Worm (Caenorhabditis elegans) whole organism, late embryonic: ENCODE measurements around the gene F21G4.1.

Source experiments
- F13H6.1 ChIP-seq: sonication (generic microtip); optimal IDR thresholded peaks from 2 replicates; lab custom pipeline; 2016; ENCODE audit warnings: missing genetic modification characterization, missing compliant biosample characterization
- K09A11.1 ChIP-seq: sonication (generic microtip); optimal IDR thresholded peaks from 2 replicates; lab custom pipeline; 2017; ENCODE audit warnings: antibody characterized with exemption, mild to moderate bottlenecking, missing genetic modification characterization, missing compliant biosample characterization; ENCODE audit not compliant: insufficient read depth
- ama-1 ChIP-seq: fragments of 150-350 bp; optimal IDR thresholded peaks from 2 replicates; lab custom pipeline; 2014
- ceh-14 ChIP-seq: sonication (generic microtip); optimal IDR thresholded peaks from 2 replicates; lab custom pipeline; 2016; ENCODE audit warnings: missing genotype, missing genetic modification characterization, missing compliant biosample characterization
- ceh-18 ChIP-seq: sonication (generic microtip); optimal IDR thresholded peaks from 2 replicates; lab custom pipeline; 2016; ENCODE audit warnings: missing genetic modification characterization, missing compliant biosample characterization
- ceh-19 ChIP-seq: fragments of 200-800 bp; sonication (Bioruptor generic); optimal IDR thresholded peaks from 2 replicates; lab custom pipeline; 2018; ENCODE audit warnings: mild to moderate bottlenecking, missing genetic modification characterization, missing compliant biosample characterization
- ceh-24 ChIP-seq: sonication (generic microtip); optimal IDR thresholded peaks from 2 replicates; lab custom pipeline; 2016; ENCODE audit warnings: mild to moderate bottlenecking, missing genetic modification characterization, missing compliant biosample characterization
- ceh-31 ChIP-seq: sonication (generic microtip); optimal IDR thresholded peaks from 2 replicates; lab custom pipeline; 2016; ENCODE audit warnings: missing genetic modification characterization, missing compliant biosample characterization
- ceh-45 ChIP-seq: fragments of 200-800 bp; sonication (Bioruptor generic); IDR thresholded peaks from 2 replicates; pipeline ENCODE4 v1.3.6; 2022; ENCODE audit warnings: missing genetic modification reagents, missing genetic modification characterization, missing compliant biosample characterization
- ceh-48 ChIP-seq: sonication (generic microtip); optimal IDR thresholded peaks from 2 replicates; lab custom pipeline; 2016; ENCODE audit warnings: missing genetic modification characterization, inconsistent platforms, missing compliant biosample characterization
- ceh-6 ChIP-seq: fragments of 200-800 bp; sonication (Bioruptor generic); optimal IDR thresholded peaks from 2 replicates; lab custom pipeline; 2018; ENCODE audit warnings: mild to moderate bottlenecking, missing genetic modification characterization, missing compliant biosample characterization
- ceh-9 ChIP-seq: sonication (generic microtip); optimal IDR thresholded peaks from 2 replicates; lab custom pipeline; 2016; ENCODE audit warnings: mild to moderate bottlenecking, missing genetic modification characterization, inconsistent platforms, missing compliant biosample characterization
- che-1 ChIP-seq: sonication (generic microtip); optimal IDR thresholded peaks from 2 replicates; lab custom pipeline; 2016; ENCODE audit warnings: mild to moderate bottlenecking, missing genetic modification characterization, missing compliant biosample characterization
- dve-1 ChIP-seq: sonication (generic microtip); optimal IDR thresholded peaks from 2 replicates; lab custom pipeline; 2017; ENCODE audit warnings: antibody characterized with exemption, mild to moderate bottlenecking, missing genetic modification characterization, missing compliant biosample characterization
- elt-2 ChIP-seq: sonication (generic microtip); optimal IDR thresholded peaks from 2 replicates; lab custom pipeline; 2016; ENCODE audit warnings: missing genetic modification reagents, missing genetic modification characterization, missing compliant biosample characterization
- elt-4 ChIP-seq: sonication (generic microtip); optimal IDR thresholded peaks from 2 replicates; lab custom pipeline; 2016; ENCODE audit warnings: missing genetic modification characterization, missing compliant biosample characterization
- ets-4 ChIP-seq: sonication (generic microtip); optimal IDR thresholded peaks from 2 replicates; lab custom pipeline; 2016; ENCODE audit warnings: missing genetic modification characterization, missing compliant biosample characterization
- fax-1 ChIP-seq: sonication (generic microtip); optimal IDR thresholded peaks from 2 replicates; lab custom pipeline; 2016; ENCODE audit warnings: missing genotype, missing genetic modification characterization, missing compliant biosample characterization
- fkh-10 ChIP-seq: fragments of 150-350 bp; optimal IDR thresholded peaks from 2 replicates; lab custom pipeline; 2014; ENCODE audit warnings: missing biosample characterization, missing genetic modification reagents, missing genetic modification characterization
- hlh-13 ChIP-seq: fragments of 200-800 bp; sonication (Bioruptor generic); optimal IDR thresholded peaks from 2 replicates; lab custom pipeline; 2018; ENCODE audit warnings: mild to moderate bottlenecking, missing genetic modification characterization, missing compliant biosample characterization
- hlh-30 ChIP-seq: sonication (generic microtip); optimal IDR thresholded peaks from 2 replicates; lab custom pipeline; 2017; ENCODE audit warnings: antibody characterized with exemption, missing genetic modification characterization, missing compliant biosample characterization; ENCODE audit not compliant: insufficient read depth
- hlh-6 ChIP-seq: sonication (generic microtip); optimal IDR thresholded peaks from 2 replicates; lab custom pipeline; 2016; ENCODE audit warnings: missing genotype, missing genetic modification characterization, missing compliant biosample characterization
- hlh-8 ChIP-seq: sonication (generic microtip); optimal IDR thresholded peaks from 2 replicates; lab custom pipeline; 2016; ENCODE audit warnings: missing genotype, missing genetic modification characterization, missing compliant biosample characterization
- lin-11 ChIP-seq: fragments of 200-800 bp; sonication (Bioruptor generic); optimal IDR thresholded peaks from 2 replicates; lab custom pipeline; 2018; ENCODE audit warnings: mild to moderate bottlenecking, missing genetic modification characterization, missing compliant biosample characterization
- madf-2 ChIP-seq: sonication (generic microtip); optimal IDR thresholded peaks from 2 replicates; lab custom pipeline; 2017; ENCODE audit warnings: missing genetic modification characterization, missing compliant biosample characterization
- mec-3 ChIP-seq: sonication (generic microtip); optimal IDR thresholded peaks from 2 replicates; lab custom pipeline; 2016; ENCODE audit warnings: borderline replicate concordance, missing genetic modification characterization, missing compliant biosample characterization
- nfya-1 ChIP-seq: sonication (generic microtip); optimal IDR thresholded peaks from 2 replicates; lab custom pipeline; 2017; ENCODE audit warnings: missing genetic modification characterization, mild to moderate bottlenecking, missing compliant biosample characterization, antibody characterized with exemption, moderate library complexity
- nhr-232 ChIP-seq: sonication (generic microtip); optimal IDR thresholded peaks from 2 replicates; lab custom pipeline; 2016; ENCODE audit warnings: missing genetic modification characterization, missing compliant biosample characterization
- pat-9 ChIP-seq: fragments of 200-800 bp; sonication (Bioruptor generic); optimal IDR thresholded peaks from 2 replicates; lab custom pipeline; 2018; ENCODE audit warnings: mild to moderate bottlenecking, missing genetic modification characterization, moderate library complexity, missing compliant biosample characterization
- pha-2 ChIP-seq: sonication (generic microtip); optimal IDR thresholded peaks from 2 replicates; lab custom pipeline; 2017; ENCODE audit warnings: mild to moderate bottlenecking, missing genetic modification characterization, missing compliant biosample characterization
- pha-4 ChIP-seq: fragments of 150-350 bp; optimal IDR thresholded peaks from 2 replicates; lab custom pipeline; 2018; ENCODE audit warnings: missing biosample characterization, missing genetic modification reagents, missing genetic modification characterization
- pros-1 ChIP-seq: fragments of 150-350 bp; optimal IDR thresholded peaks from 2 replicates; lab custom pipeline; 2014; ENCODE audit warnings: missing biosample characterization, missing genetic modification reagents, missing genetic modification characterization
- ref-2 ChIP-seq: sonication (generic microtip); optimal IDR thresholded peaks from 2 replicates; lab custom pipeline; 2016; ENCODE audit warnings: missing genetic modification characterization, missing compliant biosample characterization
- sox-2 ChIP-seq: fragments of 200-800 bp; sonication (Bioruptor generic); IDR thresholded peaks from 2 replicates; pipeline ENCODE4 v1.3.6; 2022; ENCODE audit warnings: missing genetic modification reagents, missing genetic modification characterization, missing compliant biosample characterization
- syd-9 ChIP-seq: sonication (generic microtip); optimal IDR thresholded peaks from 2 replicates; lab custom pipeline; 2016; ENCODE audit warnings: mild to moderate bottlenecking, missing genetic modification characterization, moderate library complexity, missing compliant biosample characterization
- tbx-2 ChIP-seq: sonication (generic microtip); optimal IDR thresholded peaks from 2 replicates; lab custom pipeline; 2016; ENCODE audit warnings: missing genetic modification characterization, missing compliant biosample characterization
- tbx-7 ChIP-seq: sonication (generic microtip); optimal IDR thresholded peaks from 2 replicates; lab custom pipeline; 2016; ENCODE audit warnings: missing genotype, missing genetic modification characterization, missing compliant biosample characterization
- unc-42 ChIP-seq: sonication (generic microtip); optimal IDR thresholded peaks from 2 replicates; lab custom pipeline; 2016; ENCODE audit warnings: missing genotype, missing genetic modification characterization, missing compliant biosample characterization
- unc-55 ChIP-seq: sonication (generic microtip); optimal IDR thresholded peaks from 2 replicates; lab custom pipeline; 2017; ENCODE audit warnings: missing biosample characterization, missing genetic modification reagents, missing genetic modification characterization
- unc-86 ChIP-seq: sonication (generic microtip); optimal IDR thresholded peaks from 2 replicates; lab custom pipeline; 2016; ENCODE audit warnings: missing genetic modification characterization, missing compliant biosample characterization
- zip-5 ChIP-seq: sonication (generic microtip); optimal IDR thresholded peaks from 2 replicates; lab custom pipeline; 2016; ENCODE audit warnings: missing genetic modification characterization, missing compliant biosample characterization
- ztf-16 ChIP-seq: sonication (generic microtip); optimal IDR thresholded peaks from 2 replicates; lab custom pipeline; 2017; ENCODE audit warnings: missing genetic modification characterization, missing compliant biosample characterization

Gene F21G4.1

ce11 chrX:9892323-9892722 lies at the start of gene F21G4.1:
F21G4.1 (minus strand) TSS chrX:9892328.
- no peak for TF ChIP-seq unc-55 (GFP tag; lab: Kevin White, UChicago)
- TF ChIP-seq ceh-48 (tag; lab: Kevin White, UChicago), result no peak
- no peak for TF ChIP-seq ceh-18 (tag; lab: Kevin White, UChicago)
- TF ChIP-seq hlh-13 (GFP tag; lab: Kevin White, UChicago), result no peak
- no peak for TF ChIP-seq mec-3 (tag; lab: Kevin White, UChicago)
- no peak for TF ChIP-seq pros-1
- no peak for TF ChIP-seq K09A11.1 (tag; lab: Kevin White, UChicago)
- no peak for TF ChIP-seq unc-86 (tag; lab: Kevin White, UChicago)
- TF ChIP-seq F13H6.1 (tag; lab: Kevin White, UChicago), result no peak
- no peak for TF ChIP-seq madf-2 (tag; lab: Kevin White, UChicago)

ce11 chrX:9941379-9941778 lies 49.3 kb upstream of the F21G4.1 start:
- peak; percentile 23 for TF ChIP-seq hlh-6 (tag; lab: Kevin White, UChicago)
- no peak for TF ChIP-seq hlh-8
- no peak for TF ChIP-seq madf-2 (tag; lab: Kevin White, UChicago)
- TF ChIP-seq fkh-10, result no peak
- no peak for TF ChIP-seq sox-2
- TF ChIP-seq unc-42 (tag; lab: Kevin White, UChicago), result no peak
- TF ChIP-seq ceh-45 (GFP tag; lab: Robert Waterston, UW), result no peak
- TF ChIP-seq pat-9, result no peak
- TF ChIP-seq lin-11 (tag; lab: Kevin White, UChicago), result no peak
- TF ChIP-seq syd-9 (tag; lab: Kevin White, UChicago), result no peak
- TF ChIP-seq ceh-14, result no peak
- no peak for TF ChIP-seq hlh-13 (GFP tag; lab: Kevin White, UChicago)
- TF ChIP-seq ets-4 (tag; lab: Kevin White, UChicago), result no peak
- TF ChIP-seq che-1 (tag; lab: Kevin White, UChicago), result no peak
- TF ChIP-seq ceh-24 (tag; lab: Kevin White, UChicago), result no peak
- TF ChIP-seq pros-1, result peak; percentile 19
- no peak for TF ChIP-seq tbx-2
- peak; percentile 32 for TF ChIP-seq ceh-31 (tag; lab: Kevin White, UChicago)
- no peak for TF ChIP-seq elt-2 (tag; lab: Kevin White, UChicago)
- TF ChIP-seq pha-4, result no peak
- TF ChIP-seq ceh-9, result no peak
- no peak for TF ChIP-seq pha-2 (tag; lab: Kevin White, UChicago)
- no peak for TF ChIP-seq ama-1 (lab: Kevin White, UChicago)
- no peak for TF ChIP-seq elt-4
- no peak for TF ChIP-seq hlh-30
- TF ChIP-seq ztf-16 (tag; lab: Kevin White, UChicago), result no peak
- TF ChIP-seq ceh-6 (GFP tag; lab: Kevin White, UChicago), result no peak
- no peak for TF ChIP-seq dve-1
- no peak for TF ChIP-seq nfya-1
- no peak for TF ChIP-seq ceh-18 (tag; lab: Kevin White, UChicago)
- TF ChIP-seq tbx-7, result no peak
- TF ChIP-seq ref-2 (tag; lab: Kevin White, UChicago), result peak; percentile 55

ce11 chrX:9940524-9940923 lies 48.4 kb upstream of the F21G4.1 start:
- no peak for TF ChIP-seq nhr-232 (tag; lab: Kevin White, UChicago)
- TF ChIP-seq ceh-19 (GFP tag; lab: Kevin White, UChicago), result no peak
- no peak for TF ChIP-seq ama-1 (lab: Kevin White, UChicago)
- TF ChIP-seq ceh-14, result no peak
- no peak for TF ChIP-seq unc-55 (GFP tag; lab: Kevin White, UChicago)
- TF ChIP-seq hlh-8, result no peak
- TF ChIP-seq ceh-6 (GFP tag; lab: Kevin White, UChicago), result no peak
- TF ChIP-seq ceh-31 (tag; lab: Kevin White, UChicago), result no peak
- TF ChIP-seq mec-3 (tag; lab: Kevin White, UChicago), result no peak
- no peak for TF ChIP-seq tbx-2
- TF ChIP-seq fax-1 (tag; lab: Kevin White, UChicago), result no peak
- no peak for TF ChIP-seq zip-5 (tag; lab: Kevin White, UChicago)
